Worm (Caenorhabditis elegans): ENCODE results near the gene F41C3.7.

Gene F41C3.7

DNA sequence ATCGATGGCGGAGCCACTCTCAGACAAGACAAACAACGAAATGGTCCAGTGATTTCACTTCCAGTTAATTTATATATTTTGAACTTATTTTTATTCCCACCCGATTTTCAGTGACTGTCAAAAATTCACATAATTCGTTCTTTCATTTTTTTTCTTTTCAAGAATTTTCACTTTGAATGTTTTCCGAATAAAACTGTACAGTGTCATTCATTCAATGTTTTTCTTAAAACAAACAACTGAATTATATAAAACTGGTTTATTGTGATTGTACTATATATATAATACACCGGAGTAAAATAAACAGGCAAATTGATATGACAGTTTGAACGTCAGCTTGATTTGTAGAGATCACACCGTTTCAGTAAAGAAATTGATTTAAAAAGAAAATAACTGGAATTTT, 26.8 kb upstream of the F41C3.7 start (continued):
- TF ChIP-seq attf-6 (GFP tag; IDR thresholded peaks at IDR 0.05) (peak; percentile 76), ccch-3 (GFP tag; optimal IDR thresholded peaks at IDR 0.05) (no peak), rpc-1 (optimal IDR thresholded peaks at IDR 0.05) (no peak), rpc-1 (tag; optimal IDR thresholded peaks at IDR 0.05) (no peak), lag-1 (GFP tag; IDR thresholded peaks at IDR 0.05) (no peak), nhr-90 (tag; optimal IDR thresholded peaks at IDR 0.05) (no peak), tbp1 (GFP tag; optimal IDR thresholded peaks at IDR 0.05) (peak; percentile 6), Y79H2A.3 (GFP tag; conservative IDR thresholded peaks at IDR 0.05) (peak; percentile 96), lin-26 (GFP tag; IDR thresholded peaks at IDR 0.05) (peak; percentile 78), unc-62 (GFP tag; optimal IDR thresholded peaks at IDR 0.05) (no peak), mcd-1 (GFP tag; IDR thresholded peaks at IDR 0.05) (no peak), ama-1 (optimal IDR thresholded peaks at IDR 0.05) (no peak), ama-1 (GFP tag; optimal IDR thresholded peaks at IDR 0.05) (no peak), ztf-28 (GFP tag; IDR thresholded peaks at IDR 0.05) (no peak), madf-8 (GFP tag; conservative IDR thresholded peaks at IDR 0.05) (peak; percentile 66), nhr-80 (tag; optimal IDR thresholded peaks at IDR 0.05) (no peak), madf-6 (GFP tag; IDR thresholded peaks at IDR 0.05) (peak; percentile 78), mxl-1 (tag; optimal IDR thresholded peaks at IDR 0.05) (no peak), hlh-26 (GFP tag; conservative IDR thresholded peaks at IDR 0.05) (no peak), efl-1 (GFP tag; optimal IDR thresholded peaks at IDR 0.05) (peak; percentile 39), snpc-1.3 (tag; optimal IDR thresholded peaks at IDR 0.05; ENCODE audit: insufficient read depth) (peak; percentile 46), ceh-58 (GFP tag; IDR thresholded peaks at IDR 0.05) (no peak), egl-18 (GFP tag; IDR thresholded peaks at IDR 0.05) (no peak), snpc-1.1 (tag; optimal IDR thresholded peaks at IDR 0.05; ENCODE audit: insufficient read depth) (no peak), B0336.3 (GFP tag; IDR thresholded peaks at IDR 0.05) (peak; percentile 70; the same call in 1 of the 2 replicates), xnd-1 (tag; optimal IDR thresholded peaks at IDR 0.05) (peak; percentile 13)

DNA sequence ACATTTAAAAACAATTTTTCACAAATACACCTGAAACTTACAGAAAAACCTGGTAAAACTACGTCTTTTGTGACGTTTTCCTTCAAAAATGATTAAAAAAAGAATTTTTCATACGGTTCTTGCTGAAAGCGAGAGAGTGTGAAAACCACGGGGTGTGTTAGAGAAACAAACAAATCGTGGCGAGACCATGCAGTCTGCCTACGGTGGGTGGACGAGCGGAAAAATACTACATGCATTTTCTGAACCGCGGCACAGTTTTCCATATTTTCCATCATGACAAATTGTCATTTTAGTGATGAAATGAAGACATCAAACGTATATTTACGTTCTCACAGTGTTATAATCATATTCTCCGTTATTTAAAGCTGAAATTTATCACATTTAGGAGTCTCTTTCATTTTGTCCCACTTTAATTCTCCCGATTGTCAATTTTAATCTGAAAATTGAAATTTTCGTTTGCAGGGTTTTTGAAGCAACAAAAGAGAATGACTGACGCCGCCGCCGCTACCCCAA, 23.4 kb upstream of the F41C3.7 start, which contains the start of the genes F10G7.9 and tsn-1:
Gene F10G7.9 (minus strand): TSS at position 127 of the 513 bp plus-strand sequence.
Gene tsn-1 (plus strand): TSS at position 463 of the 513 bp plus-strand sequence.
- TF ChIP-seq B0035.1 (tag; optimal IDR thresholded peaks at IDR 0.05) (no peak), dox-1 (GFP tag; IDR thresholded peaks at IDR 0.05) (peak; percentile 88), repo-1 (tag; optimal IDR thresholded peaks at IDR 0.05) (no peak), pbrm-1 (GFP tag; IDR thresholded peaks at IDR 0.05) (peak; percentile 25; the same call in 1 of the 2 replicates), hmg-20 (GFP tag; IDR thresholded peaks at IDR 0.05) (no peak), Y79H2A.3 (GFP tag; conservative IDR thresholded peaks at IDR 0.05) (no peak), attf-3 (GFP tag; conservative IDR thresholded peaks at IDR 0.05) (no peak), lin-35 (GFP tag; optimal IDR thresholded peaks at IDR 0.05) (peak in 1 of 3 experiments; percentile 27), somi-1 (GFP tag; optimal IDR thresholded peaks at IDR 0.05) (no peak), ekl-4 (GFP tag; IDR thresholded peaks at IDR 0.05) (no peak), unc-130 (GFP tag; optimal IDR thresholded peaks at IDR 0.05) (no peak), bed-1 (GFP tag; IDR thresholded peaks at IDR 0.05) (no peak), ets-4 (GFP tag; optimal IDR thresholded peaks at IDR 0.05) (no peak), rcor-1 (GFP tag; IDR thresholded peaks at IDR 0.05) (no peak), F55B11.4 (tag; optimal IDR thresholded peaks at IDR 0.05; ENCODE audit: borderline replicate concordance, insufficient read depth) (no peak), lsy-27 (tag; optimal IDR thresholded peaks at IDR 0.05; ENCODE audit: borderline replicate concordance, insufficient read depth) (no peak), lin-26 (GFP tag; IDR thresholded peaks at IDR 0.05) (no peak), F57C9.4 (tag; optimal IDR thresholded peaks at IDR 0.05) (no peak), F23B12.7 (tag; optimal IDR thresholded peaks at IDR 0.05; ENCODE audit: insufficient read depth) (peak; percentile 29), chd-7 (tag; optimal IDR thresholded peaks at IDR 0.05) (no peak), ztf-6 (GFP tag; IDR thresholded peaks at IDR 0.05) (no peak), cebp-1 (GFP tag; IDR thresholded peaks at IDR 0.05) (no peak), cebp-1 (tag; optimal IDR thresholded peaks at IDR 0.05) (peak; percentile 38), rpc-1 (optimal IDR thresholded peaks at IDR 0.05) (no peak), rpc-1 (tag; optimal IDR thresholded peaks at IDR 0.05) (no peak), ceh-40 (GFP tag; IDR thresholded peaks at IDR 0.05) (no peak), F22D6.2 (tag; optimal IDR thresholded peaks at IDR 0.05) (no peak), dpff-1 (tag; optimal IDR thresholded peaks at IDR 0.05) (no peak)

Measured in whole organism, young adult.